Worm (Caenorhabditis elegans) whole organism, L3 larva: ENCODE data around the gene let-2.

Experiments
- aly-2 ChIP-seq: fragments of 150-350 bp; optimal IDR thresholded peaks from 2 replicates; lab custom pipeline; 2014; ENCODE audit warnings: missing biosample characterization, missing genetic modification characterization
- elt-2 ChIP-seq: sonication (generic microtip); optimal IDR thresholded peaks from 2 replicates; lab custom pipeline; 2016; ENCODE audit warnings: missing genetic modification reagents, mild to moderate bottlenecking, missing genetic modification characterization, missing compliant biosample characterization
- zag-1 ChIP-seq: fragments of 150-350 bp; optimal IDR thresholded peaks from 2 replicates; lab custom pipeline; 2014; ENCODE audit warnings: missing biosample characterization, missing genetic modification characterization

DNA sequence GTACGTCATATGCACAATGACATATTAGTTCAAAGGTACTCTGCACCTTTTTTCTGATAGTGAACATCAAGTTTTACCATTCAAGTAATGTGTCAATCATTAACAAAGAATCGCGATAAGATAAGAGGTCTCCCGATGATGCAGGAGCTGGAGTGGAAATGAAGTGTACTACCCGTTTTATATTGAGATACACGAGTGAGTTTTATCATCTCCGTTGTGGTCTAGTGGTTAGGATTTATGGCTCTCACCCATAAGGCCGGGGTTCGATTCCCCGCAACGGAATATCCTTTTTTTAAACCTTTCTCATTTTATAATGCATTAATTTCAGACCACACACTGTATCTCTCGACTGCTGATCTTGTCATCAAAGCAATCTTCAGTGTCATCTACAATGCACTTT is 11.2 kb downstream of the let-2 start:
- TF ChIP-seq aly-2 (tag; lab: Kevin White, UChicago): no peak
- TF ChIP-seq elt-2 (tag; lab: Kevin White, UChicago): peak; percentile 96
- TF ChIP-seq zag-1 (tag; lab: Kevin White, UChicago): no peak
